Worm (Caenorhabditis elegans) whole organism, early embryonic: Measurements from ENCODE around the gene C06E4.8.
"Not testable (repeated sequence)": the region's sequence is repeated elsewhere in the genome, so short reads cannot be mapped to it uniquely, and the experiment has no call there.

Experiments
- B0310.2 ChIP-seq: sonication (generic microtip); optimal IDR thresholded peaks from 2 replicates; lab custom pipeline; 2016; ENCODE audit warnings: mild to moderate bottlenecking, missing genetic modification characterization, missing compliant biosample characterization
- F13C5.2 ChIP-seq: sonication (generic microtip); optimal IDR thresholded peaks from 2 replicates; lab custom pipeline; 2017; ENCODE audit warnings: mild to moderate bottlenecking, missing genetic modification characterization, inconsistent platforms, missing compliant biosample characterization
- aly-1 ChIP-seq: sonication (generic microtip); optimal IDR thresholded peaks from 2 replicates; lab custom pipeline; 2016; ENCODE audit warnings: missing genetic modification characterization, missing compliant biosample characterization
- ama-1 ChIP-seq: fragments of 150-350 bp; optimal IDR thresholded peaks from 2 replicates; lab custom pipeline; 2014
- ceh-13 ChIP-seq: fragments of 200-800 bp; sonication (Bioruptor generic); optimal IDR thresholded peaks from 2 replicates; lab custom pipeline; 2018; ENCODE audit warnings: mild to moderate bottlenecking, missing genetic modification characterization, missing compliant biosample characterization
- ceh-36 ChIP-seq: sonication (generic microtip); optimal IDR thresholded peaks from 2 replicates; lab custom pipeline; 2016; ENCODE audit warnings: missing genetic modification characterization, inconsistent platforms, missing compliant biosample characterization
- ets-7 ChIP-seq: sonication (generic microtip); optimal IDR thresholded peaks from 2 replicates; lab custom pipeline; 2016; ENCODE audit warnings: missing genotype, missing genetic modification characterization, missing compliant biosample characterization
- flt-1 ChIP-seq: fragments of 200-800 bp; sonication (Bioruptor generic); IDR thresholded peaks from 2 replicates; pipeline ENCODE4 v1.3.6; 2022; ENCODE audit warnings: missing genetic modification characterization, missing compliant biosample characterization
- hmbx-1 ChIP-seq: sonication (generic microtip); optimal IDR thresholded peaks from 2 replicates; lab custom pipeline; 2016; ENCODE audit warnings: mild to moderate bottlenecking, missing genetic modification characterization, missing compliant biosample characterization
- hmg-4 ChIP-seq: fragments of 200-800 bp; sonication (Bioruptor generic); optimal IDR thresholded peaks from 2 replicates; lab custom pipeline; 2018; ENCODE audit warnings: mild to moderate bottlenecking, missing genetic modification characterization, missing compliant biosample characterization
- hnd-1 ChIP-seq: sonication (generic microtip); optimal IDR thresholded peaks from 2 replicates; lab custom pipeline; 2016; ENCODE audit warnings: missing genetic modification characterization, missing compliant biosample characterization
- pes-1 ChIP-seq: fragments of 200-800 bp; sonication (Bioruptor generic); IDR thresholded peaks from 2 replicates; pipeline ENCODE4 v1.3.6; 2022; ENCODE audit warnings: missing genetic modification reagents, missing genetic modification characterization, missing compliant biosample characterization
- scrt-1 ChIP-seq: fragments of 200-800 bp; sonication (Bioruptor generic); IDR thresholded peaks from 2 replicates; pipeline ENCODE4 v1.3.6; 2022; ENCODE audit warnings: missing genetic modification characterization, missing compliant biosample characterization
- sea-1 ChIP-seq: fragments of 200-800 bp; sonication (Bioruptor generic); conservative IDR thresholded peaks from 2 replicates; pipeline ENCODE4 v1.3.6; 2022; ENCODE audit warnings: missing genetic modification characterization, missing compliant biosample characterization
- tbx-11 ChIP-seq: fragments of 200-800 bp; sonication (Bioruptor generic); IDR thresholded peaks from 2 replicates; pipeline ENCODE4 v1.3.6; 2022; ENCODE audit warnings: missing genetic modification characterization, missing compliant biosample characterization
- tbx-37 ChIP-seq: fragments of 200-800 bp; sonication (Bioruptor generic); conservative IDR thresholded peaks from 2 replicates; pipeline ENCODE4 v1.3.6; 2022; ENCODE audit warnings: missing genetic modification reagents, missing genetic modification characterization, missing compliant biosample characterization
- tra-4 ChIP-seq: sonication (generic microtip); optimal IDR thresholded peaks from 2 replicates; lab custom pipeline; 2017; ENCODE audit warnings: missing genetic modification characterization, missing compliant biosample characterization

The C06E4.8 gene

DNA sequence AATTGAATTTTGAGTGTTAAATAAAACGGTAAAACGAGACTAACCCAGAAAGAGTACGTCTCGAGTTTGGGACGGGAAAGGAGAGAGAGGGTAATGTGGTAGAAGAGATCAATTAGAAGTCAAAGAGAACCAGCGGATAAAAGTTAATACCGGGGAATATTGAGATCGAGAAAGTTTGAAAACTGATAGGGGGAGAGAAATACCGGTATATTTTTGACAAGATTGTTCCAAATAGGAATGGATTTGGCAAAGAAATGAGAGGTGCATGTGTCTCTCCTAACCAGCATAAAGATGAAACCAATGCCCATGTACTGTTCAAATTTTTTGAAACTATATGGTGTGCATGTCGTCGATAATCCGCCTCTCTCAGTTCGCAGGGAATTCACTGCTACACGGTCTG lies 31.0 kb downstream of the C06E4.8 start, which contains the start of gene C06E4.5:
Gene C06E4.5 (plus strand): TSS at position 301 of the 400 bp plus-strand sequence.
- not testable (repeated sequence) for TF ChIP-seq tbx-37 (GFP tag; lab: Robert Waterston, UW); aly-1 (tag; lab: Kevin White, UChicago); ama-1

DNA sequence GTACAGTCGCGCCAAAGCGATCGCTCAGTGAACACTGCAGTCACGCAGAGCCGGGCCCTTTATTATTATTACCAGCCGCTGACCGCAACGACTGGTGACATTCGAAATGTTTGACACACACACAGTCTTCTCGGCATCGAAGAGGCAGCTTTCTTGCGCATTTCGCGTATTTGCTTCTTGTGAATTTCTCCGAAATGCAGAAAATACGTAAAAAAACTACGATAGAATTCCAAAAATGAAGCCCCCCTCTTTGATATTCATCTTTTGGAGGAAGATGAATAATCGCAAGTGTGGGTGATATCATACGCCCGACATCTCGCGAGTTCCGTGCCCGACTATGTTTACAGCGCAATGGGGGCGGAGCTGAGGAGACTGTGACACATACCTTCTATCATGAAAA lies 32.4 kb downstream of the C06E4.8 start:
- no peak for TF ChIP-seq sea-1
- no peak for TF ChIP-seq ceh-13 (GFP tag; lab: Kevin White, UChicago)
- no peak for TF ChIP-seq hmg-4 (GFP tag; lab: Kevin White, UChicago)
- no peak for TF ChIP-seq F13C5.2 (tag; lab: Kevin White, UChicago)
- no peak for TF ChIP-seq flt-1 (GFP tag; lab: Robert Waterston, UW)
- TF ChIP-seq ama-1 = no peak

DNA sequence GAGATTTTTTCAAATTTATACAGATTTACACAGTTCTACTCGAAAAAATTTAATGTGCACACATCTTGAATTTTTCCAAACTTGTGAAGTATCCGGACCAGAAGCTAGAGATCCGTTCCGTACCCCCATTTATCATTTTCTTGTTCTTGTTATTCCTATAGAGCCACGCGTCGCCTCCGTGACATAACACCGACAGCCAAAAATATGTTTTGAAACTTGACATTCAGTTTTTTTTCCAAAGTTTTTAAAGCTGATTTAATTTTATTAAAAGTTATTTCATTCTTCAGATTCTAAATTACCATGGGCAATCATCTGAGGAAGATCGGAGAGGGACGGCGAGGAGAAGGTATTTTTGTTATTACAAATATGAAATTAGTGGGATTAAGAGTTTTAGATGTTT lies 35.5 kb downstream of the C06E4.8 start, which contains the start of gene D2024.18:
Gene D2024.18 (plus strand): TSS at position 301 of the 400 bp plus-strand sequence.
- TF ChIP-seq tbx-37 (GFP tag; lab: Robert Waterston, UW) (no peak), sea-1 (no peak), B0310.2 (no peak), tra-4 (tag; lab: Kevin White, UChicago) (no peak), pes-1 (GFP tag; lab: Robert Waterston, UW) (no peak), ama-1 (no peak), tbx-11 (GFP tag; lab: Robert Waterston, UW) (no peak), scrt-1 (GFP tag; lab: Robert Waterston, UW) (no peak), ets-7 (tag; lab: Kevin White, UChicago) (no peak), ceh-13 (GFP tag; lab: Kevin White, UChicago) (no peak), hmg-4 (GFP tag; lab: Kevin White, UChicago) (no peak), hmbx-1 (tag; lab: Kevin White, UChicago) (no peak), F13C5.2 (tag; lab: Kevin White, UChicago) (no peak), hnd-1 (tag; lab: Kevin White, UChicago) (no peak), flt-1 (GFP tag; lab: Robert Waterston, UW) (no peak)

DNA sequence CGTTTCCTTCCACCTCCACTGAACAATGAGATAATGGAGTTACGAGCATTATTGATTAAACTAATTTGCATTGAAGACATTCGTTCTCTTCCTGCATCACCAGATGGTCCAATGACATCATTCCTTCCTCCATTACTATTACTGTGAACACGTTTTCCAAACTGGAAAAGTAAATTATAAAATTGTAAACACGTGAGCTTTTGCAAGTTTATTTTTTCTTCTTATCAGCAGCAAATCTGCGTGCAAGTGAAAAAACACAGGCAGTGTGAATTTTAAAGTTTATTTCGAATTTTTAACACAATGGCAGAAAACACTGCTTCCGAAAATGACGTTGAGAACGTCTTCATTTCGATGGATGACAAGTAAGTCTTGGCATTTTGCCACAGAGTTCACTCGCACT lies 38.4 kb downstream of the C06E4.8 start, which contains the start of gene D2024.1:
Gene D2024.1 (plus strand): TSS at position 301 of the 400 bp plus-strand sequence.
- TF ChIP-seq hmbx-1 (tag; lab: Kevin White, UChicago); tra-4 (tag; lab: Kevin White, UChicago); sea-1: not testable (repeated sequence)

DNA sequence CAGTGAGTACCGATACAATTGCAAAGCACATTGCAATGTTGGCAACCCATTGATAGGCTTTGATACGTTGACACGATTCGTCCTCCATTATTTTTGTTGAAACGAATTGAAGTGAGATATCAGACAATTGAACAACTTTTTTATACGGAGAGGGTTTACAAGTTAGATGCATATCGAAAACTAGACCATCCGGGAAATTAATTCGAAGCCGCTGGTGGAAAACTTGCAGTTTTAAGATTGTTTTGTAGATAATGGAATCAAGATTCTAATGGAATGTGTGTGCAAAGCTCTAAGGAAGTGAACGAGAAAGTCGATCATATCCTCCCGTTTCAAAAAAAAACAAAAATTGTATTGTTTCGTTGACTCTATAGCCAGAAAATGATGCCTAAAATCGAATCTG lies 39.1 kb downstream of the C06E4.8 start, which contains the start of gene col-114:
Gene col-114 (minus strand): TSS at position 101 of the 400 bp plus-strand sequence.
- TF ChIP-seq ama-1 = no peak
- no peak for TF ChIP-seq tbx-37 (GFP tag; lab: Robert Waterston, UW)
- no peak for TF ChIP-seq hmg-4 (GFP tag; lab: Kevin White, UChicago)
- TF ChIP-seq F13C5.2 (tag; lab: Kevin White, UChicago) = no peak
- TF ChIP-seq sea-1 = no peak
- no peak for TF ChIP-seq hmbx-1 (tag; lab: Kevin White, UChicago)
- no peak for TF ChIP-seq tbx-11 (GFP tag; lab: Robert Waterston, UW)
- TF ChIP-seq ets-7 (tag; lab: Kevin White, UChicago) = no peak
- TF ChIP-seq hnd-1 (tag; lab: Kevin White, UChicago) = no peak
- no peak for TF ChIP-seq B0310.2
- TF ChIP-seq flt-1 (GFP tag; lab: Robert Waterston, UW) = no peak
- no peak for TF ChIP-seq ceh-13 (GFP tag; lab: Kevin White, UChicago)
- TF ChIP-seq tra-4 (tag; lab: Kevin White, UChicago) = no peak

DNA sequence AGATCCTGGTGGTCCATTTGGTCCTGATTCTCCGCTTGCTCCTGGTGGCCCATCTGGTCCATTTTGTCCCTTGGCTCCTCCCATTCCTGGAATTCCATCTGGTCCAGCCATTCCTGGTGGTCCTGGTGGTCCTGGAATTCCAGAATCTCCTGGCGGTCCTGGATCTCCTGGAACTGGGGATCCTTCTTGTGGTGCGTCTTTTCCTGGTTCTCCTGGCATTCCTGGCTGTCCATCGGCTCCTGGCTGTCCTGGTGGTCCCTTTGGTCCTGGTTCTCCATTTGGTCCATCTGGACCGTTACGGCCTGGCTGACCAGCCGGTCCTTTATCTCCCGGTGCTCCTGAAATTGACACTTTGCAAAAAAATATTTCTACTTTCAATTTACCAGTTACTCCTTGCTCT lies 40.1 kb downstream of the C06E4.8 start:
- TF ChIP-seq ama-1 (no peak), sea-1 (no peak), pes-1 (GFP tag; lab: Robert Waterston, UW) (no peak), tbx-11 (GFP tag; lab: Robert Waterston, UW) (no peak), ets-7 (tag; lab: Kevin White, UChicago) (no peak), tbx-37 (GFP tag; lab: Robert Waterston, UW) (no peak), hmg-4 (GFP tag; lab: Kevin White, UChicago) (no peak), F13C5.2 (tag; lab: Kevin White, UChicago) (no peak), scrt-1 (GFP tag; lab: Robert Waterston, UW) (no peak), flt-1 (GFP tag; lab: Robert Waterston, UW) (no peak), B0310.2 (no peak), hmbx-1 (tag; lab: Kevin White, UChicago) (no peak), ceh-36 (tag; lab: Kevin White, UChicago) (no peak), hnd-1 (tag; lab: Kevin White, UChicago) (no peak)

DNA sequence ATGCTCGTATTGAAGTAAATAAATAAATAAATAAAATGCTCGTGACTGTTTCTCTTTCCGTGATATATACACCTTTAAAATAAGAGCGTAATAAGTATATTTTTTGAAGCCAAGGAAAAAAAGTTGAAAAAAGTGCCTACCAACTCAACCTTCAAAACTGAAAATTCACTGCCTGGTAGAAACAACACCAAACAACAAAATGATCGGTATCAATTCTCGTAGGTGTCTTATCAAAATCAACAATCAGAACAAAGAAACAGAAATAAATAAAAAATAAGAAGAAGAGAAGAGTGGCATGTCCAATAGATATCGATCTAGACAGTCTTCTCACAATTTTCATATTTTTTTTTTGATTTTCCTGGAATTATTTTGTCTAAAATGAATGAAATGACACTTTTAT lies 41.8 kb downstream of the C06E4.8 start, which contains the start of gene afmd-1:
Gene afmd-1 (plus strand): TSS at position 316 of the 400 bp plus-strand sequence.
- TF ChIP-seq ama-1 (no peak), flt-1 (GFP tag; lab: Robert Waterston, UW) (no peak), ets-7 (tag; lab: Kevin White, UChicago) (no peak), sea-1 (no peak), tbx-37 (GFP tag; lab: Robert Waterston, UW) (no peak), ceh-36 (tag; lab: Kevin White, UChicago) (no peak), tbx-11 (GFP tag; lab: Robert Waterston, UW) (no peak), B0310.2 (no peak), pes-1 (GFP tag; lab: Robert Waterston, UW) (no peak), hmg-4 (GFP tag; lab: Kevin White, UChicago) (no peak), aly-1 (tag; lab: Kevin White, UChicago) (no peak), scrt-1 (GFP tag; lab: Robert Waterston, UW) (no peak), ceh-13 (GFP tag; lab: Kevin White, UChicago) (no peak), tra-4 (tag; lab: Kevin White, UChicago) (no peak), hmbx-1 (tag; lab: Kevin White, UChicago) (no peak), hnd-1 (tag; lab: Kevin White, UChicago) (no peak), F13C5.2 (tag; lab: Kevin White, UChicago) (no peak)
